Worm (Caenorhabditis elegans): ENCODE results near the gene grl-24.

Gene grl-24

ce11 chrIV:17453200-17453599 is 22.4 kb downstream of the grl-24 start:
- TF ChIP-seq W03F9.2 (tag; optimal IDR thresholded peaks at IDR 0.05) (no peak), dao-5 (tag; optimal IDR thresholded peaks at IDR 0.05) (no peak), him-1 (tag; optimal IDR thresholded peaks at IDR 0.05) (no peak)

ce11 chrIV:17450443-17450842 is 25.2 kb downstream of the grl-24 start, which contains the start of gene F11E6.8:
Gene F11E6.8, minus strand, starts transcription at chrIV:17450543.
- TF ChIP-seq W03F9.2 (tag; optimal IDR thresholded peaks at IDR 0.05) (no peak), him-1 (tag; optimal IDR thresholded peaks at IDR 0.05) (no peak), dao-5 (tag; optimal IDR thresholded peaks at IDR 0.05) (no peak)

ce11 chrIV:17448319-17448718 is 27.3 kb downstream of the grl-24 start:
- TF ChIP-seq W03F9.2 (tag; optimal IDR thresholded peaks at IDR 0.05) (no peak), dao-5 (tag; optimal IDR thresholded peaks at IDR 0.05) (no peak), him-1 (tag; optimal IDR thresholded peaks at IDR 0.05) (no peak)

- TF ChIP-seq him-1 (tag; optimal IDR thresholded peaks at IDR 0.05): no peak
- no peak for TF ChIP-seq W03F9.2 (tag; optimal IDR thresholded peaks at IDR 0.05)
- TF ChIP-seq dao-5 (tag; optimal IDR thresholded peaks at IDR 0.05): no peak
Measured at ce11 chrIV:17442503-17442902, 33.1 kb downstream of the grl-24 start, which contains the start of gene F11E6.11. Gene F11E6.11, plus strand, starts transcription at chrIV:17442827.

ce11 chrIV:17441260-17441659 is 34.4 kb downstream of the grl-24 start:
- no peak for TF ChIP-seq him-1 (tag; optimal IDR thresholded peaks at IDR 0.05)
- TF ChIP-seq dao-5 (tag; optimal IDR thresholded peaks at IDR 0.05): no peak
- TF ChIP-seq W03F9.2 (tag; optimal IDR thresholded peaks at IDR 0.05): no peak

- TF ChIP-seq W03F9.2 (tag; optimal IDR thresholded peaks at IDR 0.05): no peak
- TF ChIP-seq him-1 (tag; optimal IDR thresholded peaks at IDR 0.05): no peak
- no peak for TF ChIP-seq dao-5 (tag; optimal IDR thresholded peaks at IDR 0.05)
Measured at ce11 chrIV:17440417-17440816, 35.2 kb downstream of the grl-24 start, which contains the start of gene F08A7.1. Gene F08A7.1, plus strand, starts transcription at chrIV:17440607.

- TF ChIP-seq dao-5 (tag; optimal IDR thresholded peaks at IDR 0.05): no peak
- TF ChIP-seq W03F9.2 (tag; optimal IDR thresholded peaks at IDR 0.05): no peak
- TF ChIP-seq him-1 (tag; optimal IDR thresholded peaks at IDR 0.05): no peak
Measured at ce11 chrIV:17440001-17440400, 35.6 kb downstream of the grl-24 start, which contains the start of gene C06A12.19. Gene C06A12.19, minus strand, starts transcription at chrIV:17440101.

- TF ChIP-seq dao-5 (tag; optimal IDR thresholded peaks at IDR 0.05) (no peak), him-1 (tag; optimal IDR thresholded peaks at IDR 0.05) (no peak), W03F9.2 (tag; optimal IDR thresholded peaks at IDR 0.05) (no peak)
Measured at ce11 chrIV:17437038-17437437, 38.6 kb downstream of the grl-24 start, which contains the start of gene C06A12.8. Gene C06A12.8, plus strand, starts transcription at chrIV:17437338.

ce11 chrIV:17436552-17436951 is 39.1 kb downstream of the grl-24 start, which contains the start of gene gcy-27:
Gene gcy-27, minus strand, starts transcription at chrIV:17436652.
- no peak for TF ChIP-seq W03F9.2 (tag; optimal IDR thresholded peaks at IDR 0.05)

- TF ChIP-seq him-1 (tag; optimal IDR thresholded peaks at IDR 0.05): no peak
- TF ChIP-seq dao-5 (tag; optimal IDR thresholded peaks at IDR 0.05): no peak
- TF ChIP-seq W03F9.2 (tag; optimal IDR thresholded peaks at IDR 0.05): no peak
Measured at ce11 chrIV:17435228-17435627, 40.4 kb downstream of the grl-24 start.

ce11 chrIV:17432223-17432826 is 43.3 kb downstream of the grl-24 start:
- TF ChIP-seq him-1 (tag; optimal IDR thresholded peaks at IDR 0.05): no peak
- no peak for TF ChIP-seq W03F9.2 (tag; optimal IDR thresholded peaks at IDR 0.05)

- TF ChIP-seq dao-5 (tag; optimal IDR thresholded peaks at IDR 0.05): no peak
- no peak for TF ChIP-seq W03F9.2 (tag; optimal IDR thresholded peaks at IDR 0.05)
- TF ChIP-seq him-1 (tag; optimal IDR thresholded peaks at IDR 0.05): no peak
Measured at ce11 chrIV:17431287-17431686, 44.4 kb downstream of the grl-24 start, which contains the start of gene lact-6. Gene lact-6, minus strand, starts transcription at chrIV:17431387.

- TF ChIP-seq dao-5 (tag; optimal IDR thresholded peaks at IDR 0.05): no peak
- TF ChIP-seq him-1 (tag; optimal IDR thresholded peaks at IDR 0.05): no peak
- TF ChIP-seq W03F9.2 (tag; optimal IDR thresholded peaks at IDR 0.05): no peak
Measured at ce11 chrIV:17427423-17427822, 48.2 kb downstream of the grl-24 start, which contains the start of gene C06A12.3. Gene C06A12.3, plus strand, starts transcription at chrIV:17427723.

- no peak for TF ChIP-seq W03F9.2 (tag; optimal IDR thresholded peaks at IDR 0.05)
- no peak for TF ChIP-seq him-1 (tag; optimal IDR thresholded peaks at IDR 0.05)
- TF ChIP-seq dao-5 (tag; optimal IDR thresholded peaks at IDR 0.05): no peak
Measured at ce11 chrIV:17426970-17427369, 48.7 kb downstream of the grl-24 start.

All from whole organism, L4/young adult.